Worm (Caenorhabditis elegans) whole organism, L1 larva: ENCODE results near the gene F58B4.6.

Experiments used
- C34B4.2 ChIP-seq: sonication (generic microtip); optimal IDR thresholded peaks from 2 replicates; lab custom pipeline; 2017; ENCODE audit warnings: mild to moderate bottlenecking, missing genetic modification characterization, missing compliant biosample characterization
- Y116A8C.19 ChIP-seq: sonication (generic microtip); optimal IDR thresholded peaks from 2 replicates; lab custom pipeline; 2016; ENCODE audit warnings: missing compliant biosample characterization, missing genetic modification characterization, borderline replicate concordance
- aly-2 ChIP-seq: fragments of 150-350 bp; optimal IDR thresholded peaks from 2 replicates; lab custom pipeline; 2014; ENCODE audit warnings: missing biosample characterization, missing genetic modification characterization
- ama-1 ChIP-seq: fragments of 150-350 bp; optimal IDR thresholded peaks from 2 replicates; lab custom pipeline; 2014
- efl-1 ChIP-seq, 4 experiments: fragments of 150-350 bp; optimal IDR thresholded peaks in 3 of 4; peaks in 1 of 4; 1 replicate in 1 of 4; 2 replicates in 3 of 4; lab custom pipeline; 2014; ENCODE audit warnings: missing biosample characterization in 2 of 4, missing genetic modification characterization in 2 of 4, missing genetic modification reagents in 2 of 4
- efl-3 ChIP-seq: fragments of 200-800 bp; sonication (Bioruptor generic); optimal IDR thresholded peaks from 2 replicates; lab custom pipeline; 2018; ENCODE audit warnings: mild to moderate bottlenecking, missing genetic modification characterization, missing compliant biosample characterization
- jun-1 ChIP-seq: fragments of 150-350 bp; optimal IDR thresholded peaks from 2 replicates; lab custom pipeline; 2014; ENCODE audit warnings: missing biosample characterization, missing genetic modification reagents, missing genetic modification characterization
- mep-1 ChIP-seq: fragments of 150-350 bp; optimal IDR thresholded peaks from 2 replicates; lab custom pipeline; 2014; ENCODE audit warnings: missing biosample characterization, missing genetic modification characterization
- nhr-11 ChIP-seq: fragments of 150-350 bp; optimal IDR thresholded peaks from 2 replicates; lab custom pipeline; 2014; ENCODE audit warnings: missing biosample characterization, missing genetic modification characterization
- nhr-28 ChIP-seq: fragments of 150-350 bp; optimal IDR thresholded peaks from 2 replicates; lab custom pipeline; 2014; ENCODE audit warnings: missing biosample characterization, missing genetic modification characterization
- pax-3 ChIP-seq: fragments of 200-800 bp; sonication (Bioruptor generic); optimal IDR thresholded peaks from 2 replicates; lab custom pipeline; 2018; ENCODE audit warnings: mild to moderate bottlenecking, missing genetic modification characterization, moderate library complexity, missing compliant biosample characterization
- pqm-1 ChIP-seq: sonication (generic microtip); optimal IDR thresholded peaks from 3 replicates; lab custom pipeline; 2017; ENCODE audit warnings: missing biosample characterization, missing genetic modification characterization
- snpc-4 ChIP-seq: fragments of 150-350 bp; optimal IDR thresholded peaks from 2 replicates; lab custom pipeline; 2014; ENCODE audit warnings: missing biosample characterization, missing genetic modification characterization
- sup-37 ChIP-seq: fragments of 200-800 bp; sonication (Bioruptor generic); optimal IDR thresholded peaks from 2 replicates; lab custom pipeline; 2018; ENCODE audit warnings: mild to moderate bottlenecking, missing genetic modification characterization, missing compliant biosample characterization

DNA sequence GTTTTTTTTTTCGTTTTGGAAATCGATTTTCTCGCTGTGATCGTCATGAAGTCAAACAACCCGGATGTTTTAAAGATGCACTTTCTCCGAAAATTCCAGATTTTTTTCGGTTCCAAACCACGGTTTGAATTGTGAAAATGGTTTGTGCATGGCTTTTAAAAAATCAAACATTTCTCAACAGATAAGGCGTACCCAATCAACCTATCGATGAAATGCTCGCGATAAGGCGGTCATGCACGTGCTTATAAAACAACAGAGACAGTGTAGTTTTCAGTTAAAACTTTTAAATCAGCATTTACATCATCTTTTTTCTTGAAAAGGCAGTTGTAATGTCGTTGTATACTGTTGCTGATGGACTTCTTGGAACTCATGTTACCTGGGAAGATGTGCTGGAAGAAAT, 7.6 kb downstream of the F58B4.6 start, which contains the start of gene F58B4.5:
- TF ChIP-seq efl-3 (no peak), jun-1 (tag; lab: Kevin White, UChicago) (no peak), snpc-4 (no peak), Y116A8C.19 (no peak), aly-2 (tag; lab: Kevin White, UChicago) (no peak), mep-1 (no peak), pax-3 (tag; lab: Kevin White, UChicago) (no peak), nhr-28 (no peak), sup-37 (GFP tag; lab: Kevin White, UChicago) (no peak), C34B4.2 (tag; lab: Kevin White, UChicago) (no peak), efl-1 (optimal IDR thresholded peaks at IDR 0.05; lab: Kevin White, UChicago) (no peak), efl-1 (GFP tag; optimal IDR thresholded peaks at IDR 0.05 in 1 of 2; lab: Kevin White, UChicago) (peak in 1 of 2 experiments; percentile 43), ama-1 (lab: Kevin White, UChicago) (no peak), pqm-1 (tag; lab: Kevin White, UChicago) (no peak), nhr-11 (tag; lab: Kevin White, UChicago) (no peak)
